Fruit fly (Drosophila melanogaster) whole organism, embryonic: ENCODE data around the gene Pstk.

Source experiments
- Atf-2 ChIP-seq: fragments of 200-800 bp; sonication (Bioruptor generic); optimal IDR thresholded peaks from 2 replicates; lab custom pipeline; 2016; ENCODE audit warnings: missing biosample characterization, missing genetic modification characterization
- CG10565 ChIP-seq: fragments of 200-800 bp; sonication (Bioruptor generic); optimal IDR thresholded peaks from 3 replicates; lab custom pipeline; 2016; ENCODE audit warnings: missing biosample characterization, mild to moderate bottlenecking, missing genetic modification characterization
- CG10979 ChIP-seq: fragments of 200-800 bp; sonication (Bioruptor generic); optimal IDR thresholded peaks from 2 replicates; lab custom pipeline; 2018; ENCODE audit warnings: missing biosample characterization, mild to moderate bottlenecking, missing genetic modification characterization, moderate library complexity
- CG12155 ChIP-seq: fragments of 200-800 bp; sonication (Bioruptor generic); optimal IDR thresholded peaks from 3 replicates; lab custom pipeline; 2016; ENCODE audit warnings: missing biosample characterization, missing genetic modification characterization
- CG12219 ChIP-seq: fragments of 200-800 bp; sonication (Bioruptor generic); optimal IDR thresholded peaks from 3 replicates; lab custom pipeline; 2018; ENCODE audit warnings: missing biosample characterization, mild to moderate bottlenecking, missing genetic modification characterization
- CG12299 ChIP-seq: fragments of 200-800 bp; sonication (Bioruptor generic); optimal IDR thresholded peaks from 2 replicates; lab custom pipeline; 2018; ENCODE audit warnings: missing biosample characterization, mild to moderate bottlenecking, missing genetic modification characterization
- CG12744 ChIP-seq: fragments of 200-800 bp; sonication (Bioruptor generic); optimal IDR thresholded peaks from 2 replicates; lab custom pipeline; 2016; ENCODE audit warnings: missing biosample characterization, missing genetic modification characterization
- CG13296 ChIP-seq: fragments of 200-800 bp; sonication (Bioruptor generic); optimal IDR thresholded peaks from 3 replicates; lab custom pipeline; 2018; ENCODE audit warnings: missing biosample characterization, mild to moderate bottlenecking, missing genetic modification characterization
- CG13424 ChIP-seq: fragments of 200-800 bp; sonication (Bioruptor generic); optimal IDR thresholded peaks from 2 replicates; lab custom pipeline; 2019; ENCODE audit warnings: missing biosample characterization, mild to moderate bottlenecking, missing genetic modification characterization, moderate library complexity
- CG15479 ChIP-seq: fragments of 200-800 bp; sonication (Bioruptor generic); optimal IDR thresholded peaks from 3 replicates; lab custom pipeline; 2019; ENCODE audit warnings: missing biosample characterization, mild to moderate bottlenecking, missing genetic modification characterization, moderate library complexity
- CG1647 ChIP-seq: fragments of 200-800 bp; sonication (Bioruptor generic); optimal IDR thresholded peaks from 3 replicates; lab custom pipeline; 2016; ENCODE audit warnings: missing biosample characterization, missing genetic modification characterization
- CG16863 ChIP-seq: fragments of 200-800 bp; sonication (Bioruptor generic); optimal IDR thresholded peaks from 3 replicates; lab custom pipeline; 2016; ENCODE audit warnings: missing biosample characterization, missing genetic modification characterization
- CG18476 ChIP-seq: fragments of 200-800 bp; sonication (Bioruptor generic); optimal IDR thresholded peaks from 2 replicates; lab custom pipeline; 2016; ENCODE audit warnings: missing biosample characterization, mild to moderate bottlenecking, missing genetic modification characterization
- CG4328 ChIP-seq: fragments of 200-800 bp; sonication (Bioruptor generic); optimal IDR thresholded peaks from 3 replicates; lab custom pipeline; 2017; ENCODE audit warnings: missing biosample characterization, missing genetic modification reagents, missing genetic modification characterization
- CG7357 ChIP-seq: fragments of 200-800 bp; sonication (Bioruptor generic); IDR thresholded peaks from 3 replicates; pipeline ENCODE4 v1.3.6; 2022; ENCODE audit warnings: missing biosample characterization, missing genetic modification characterization
- CG7556 ChIP-seq: fragments of 200-800 bp; sonication (Bioruptor generic); optimal IDR thresholded peaks from 2 replicates; lab custom pipeline; 2017; ENCODE audit warnings: missing biosample characterization, mild to moderate bottlenecking, missing genetic modification characterization
- CG9609 ChIP-seq: fragments of 200-800 bp; sonication (Bioruptor generic); optimal IDR thresholded peaks from 3 replicates; lab custom pipeline; 2016; ENCODE audit warnings: missing biosample characterization, missing genetic modification characterization
- Dek ChIP-seq: fragments of 200-800 bp; sonication (Bioruptor generic); optimal IDR thresholded peaks from 3 replicates; lab custom pipeline; 2019; ENCODE audit warnings: missing biosample characterization, mild to moderate bottlenecking, missing genetic modification characterization, moderate library complexity
- Dip2 ChIP-seq: fragments of 200-800 bp; sonication (Bioruptor generic); IDR thresholded peaks from 2 replicates; pipeline ENCODE4 v1.3.6; 2022; ENCODE audit warnings: missing biosample characterization, missing genetic modification characterization
- Dll ChIP-seq: fragments of 200-800 bp; sonication (Bioruptor generic); IDR thresholded peaks from 4 replicates; pipeline ENCODE4 v1.3.6; 2022; ENCODE audit warnings: missing biosample characterization, missing genetic modification characterization; ENCODE audit not compliant: partially characterized antibody
- Drgx ChIP-seq: fragments of 200-800 bp; sonication (Bioruptor generic); IDR thresholded peaks from 2 replicates; pipeline ENCODE4 v1.3.6; 2022; ENCODE audit warnings: missing biosample characterization, missing genetic modification characterization
- Gug ChIP-seq: fragments of 200-800 bp; sonication (Bioruptor generic); IDR thresholded peaks from 4 replicates; pipeline ENCODE4 v1.3.6; 2022; ENCODE audit warnings: missing biosample characterization, missing genetic modification characterization
- HLH54F ChIP-seq: fragments of 200-800 bp; sonication (Bioruptor generic); optimal IDR thresholded peaks from 3 replicates; lab custom pipeline; 2016; ENCODE audit warnings: missing biosample characterization, missing genetic modification characterization
- Lim3 ChIP-seq: fragments of 200-800 bp; sonication (Bioruptor generic); IDR thresholded peaks from 2 replicates; pipeline ENCODE4 v1.3.6; 2022; ENCODE audit warnings: missing biosample characterization, missing genetic modification characterization
- Max ChIP-seq: fragments of 200-800 bp; sonication (Bioruptor generic); optimal IDR thresholded peaks from 2 replicates; lab custom pipeline; 2016; ENCODE audit warnings: missing biosample characterization, mild to moderate bottlenecking, missing genetic modification characterization
- Meics ChIP-seq: fragments of 200-800 bp; sonication (Bioruptor generic); optimal IDR thresholded peaks from 2 replicates; lab custom pipeline; 2017; ENCODE audit warnings: missing biosample characterization, mild to moderate bottlenecking, missing genetic modification characterization
- Mes4 ChIP-seq: fragments of 200-800 bp; sonication (Bioruptor generic); optimal IDR thresholded peaks from 2 replicates; lab custom pipeline; 2016; ENCODE audit warnings: missing biosample characterization, missing genetic modification characterization
- Mrtf ChIP-seq: fragments of 200-800 bp; sonication (Bioruptor generic); IDR thresholded peaks from 3 replicates; pipeline ENCODE4 v1.3.6; 2022; ENCODE audit warnings: missing biosample characterization, missing genetic modification characterization
- Myb ChIP-seq: fragments of 200-800 bp; sonication (Bioruptor generic); optimal IDR thresholded peaks from 2 replicates; lab custom pipeline; 2016; ENCODE audit warnings: missing biosample characterization, missing genetic modification characterization
- Ptx1 ChIP-seq: fragments of 200-800 bp; sonication (Bioruptor generic); IDR thresholded peaks from 2 replicates; pipeline ENCODE4 v1.3.6; 2022; ENCODE audit warnings: missing biosample characterization, missing genetic modification characterization
- Sox102F ChIP-seq: fragments of 200-800 bp; sonication (Bioruptor generic); optimal IDR thresholded peaks from 2 replicates; lab custom pipeline; 2018; ENCODE audit warnings: missing biosample characterization, mild to moderate bottlenecking, missing genetic modification characterization, moderate library complexity
- Spps ChIP-seq: fragments of 200-800 bp; sonication (Bioruptor generic); optimal IDR thresholded peaks from 2 replicates; lab custom pipeline; 2018; ENCODE audit warnings: missing biosample characterization, mild to moderate bottlenecking, missing genetic modification characterization
- amos ChIP-seq: fragments of 200-800 bp; sonication (Bioruptor generic); IDR thresholded peaks from 2 replicates; pipeline ENCODE4 v1.3.6; 2022; ENCODE audit warnings: missing biosample characterization, missing genetic modification characterization; ENCODE audit not compliant: partially characterized antibody
- ase ChIP-seq: fragments of 200-800 bp; sonication (Bioruptor generic); IDR thresholded peaks from 3 replicates; pipeline ENCODE4 v1.3.6; 2022; ENCODE audit warnings: missing biosample characterization, missing genetic modification characterization
- ato ChIP-seq: fragments of 200-800 bp; sonication (Bioruptor generic); IDR thresholded peaks from 2 replicates; pipeline ENCODE4 v1.3.6; 2022; ENCODE audit warnings: missing biosample characterization, missing genetic modification characterization; ENCODE audit not compliant: partially characterized antibody
- cg ChIP-seq: fragments of 200-800 bp; sonication (Bioruptor generic); optimal IDR thresholded peaks from 3 replicates; lab custom pipeline; 2019; ENCODE audit warnings: missing biosample characterization, mild to moderate bottlenecking, missing genetic modification characterization, moderate library complexity
- chm ChIP-seq: fragments of 200-800 bp; sonication (Bioruptor generic); IDR thresholded peaks from 2 replicates; pipeline ENCODE4 v1.3.6; 2022; ENCODE audit warnings: missing biosample characterization, missing genetic modification characterization
- ci ChIP-seq: fragments of 200-800 bp; sonication (Bioruptor generic); IDR thresholded peaks from 3 replicates; pipeline ENCODE4 v1.3.6; 2022; ENCODE audit warnings: missing biosample characterization, missing genetic modification characterization
- disco-r ChIP-seq: fragments of 200-800 bp; sonication (Bioruptor generic); optimal IDR thresholded peaks from 2 replicates; lab custom pipeline; 2016; ENCODE audit warnings: missing biosample characterization, missing genetic modification characterization
- fd64A ChIP-seq: fragments of 200-800 bp; sonication (Bioruptor generic); optimal IDR thresholded peaks from 3 replicates; lab custom pipeline; 2018; ENCODE audit warnings: missing biosample characterization, mild to moderate bottlenecking, missing genetic modification characterization
- gfzf ChIP-seq: fragments of 200-800 bp; sonication (Bioruptor generic); optimal IDR thresholded peaks from 2 replicates; lab custom pipeline; 2016; ENCODE audit warnings: missing biosample characterization, mild to moderate bottlenecking, missing genetic modification characterization, moderate library complexity
- ken ChIP-seq: fragments of 200-800 bp; sonication (Bioruptor generic); IDR thresholded peaks from 3 replicates; pipeline ENCODE4 v1.3.6; 2022; ENCODE audit warnings: missing biosample characterization, missing genetic modification characterization
- lmd ChIP-seq: fragments of 200-800 bp; sonication (Bioruptor generic); IDR thresholded peaks from 2 replicates; pipeline ENCODE4 v1.3.6; 2022; ENCODE audit warnings: missing biosample characterization, missing genetic modification characterization
- pb ChIP-seq: fragments of 200-800 bp; sonication (Bioruptor generic); optimal IDR thresholded peaks from 3 replicates; lab custom pipeline; 2016; ENCODE audit warnings: missing biosample characterization, missing genetic modification characterization
- psq ChIP-seq: fragments of 200-800 bp; sonication (Bioruptor generic); optimal IDR thresholded peaks from 2 replicates; lab custom pipeline; 2017; ENCODE audit warnings: missing biosample characterization, missing genetic modification characterization
- slou ChIP-seq: fragments of 200-800 bp; sonication (Bioruptor generic); optimal IDR thresholded peaks from 3 replicates; lab custom pipeline; 2016; ENCODE audit warnings: missing biosample characterization, missing genetic modification characterization
- sob ChIP-seq: fragments of 200-800 bp; sonication (Bioruptor generic); IDR thresholded peaks from 2 replicates; pipeline ENCODE4 v1.3.6; 2022; ENCODE audit warnings: missing biosample characterization, missing genetic modification characterization
- toy ChIP-seq: fragments of 200-800 bp; sonication (Bioruptor generic); IDR thresholded peaks from 2 replicates; pipeline ENCODE4 v1.3.6; 2022; ENCODE audit warnings: missing biosample characterization, missing genetic modification characterization
- unpg ChIP-seq: fragments of 200-800 bp; sonication (Bioruptor generic); optimal IDR thresholded peaks from 3 replicates; lab custom pipeline; 2018; ENCODE audit warnings: missing biosample characterization, mild to moderate bottlenecking, missing genetic modification characterization, moderate library complexity
- vnd ChIP-seq: fragments of 200-800 bp; sonication (Bioruptor generic); IDR thresholded peaks from 3 replicates; pipeline ENCODE4 v1.3.6; 2022; ENCODE audit warnings: missing biosample characterization, missing genetic modification characterization; ENCODE audit not compliant: partially characterized antibody
- wdn ChIP-seq: fragments of 200-800 bp; sonication (Bioruptor generic); IDR thresholded peaks from 2 replicates; pipeline ENCODE4 v1.3.6; 2022; ENCODE audit warnings: missing biosample characterization, missing genetic modification characterization

Pstk gene

dm6 chrX:19603953-19604352 is 14.4 kb downstream of the Pstk start (continued):
- TF ChIP-seq Drgx (GFP tag; lab: Robert Waterston, UW) (peak; percentile 84), chm (GFP tag; lab: Robert Waterston, UW) (peak; percentile 77), CG12299 (tag; lab: Kevin White, UChicago) (no peak), Meics (peak; percentile 79), CG12744 (GFP tag; lab: Kevin White, UChicago) (peak; percentile 42), ato (GFP tag; lab: Robert Waterston, UW) (no peak), CG9609 (no peak), CG7357 (GFP tag; lab: Robert Waterston, UW) (peak; percentile 56; the same call in 1 of the 3 replicates), CG13296 (GFP tag; lab: Kevin White, UChicago) (peak; percentile 64), lmd (peak; percentile 83), CG12219 (peak; percentile 53), Mrtf (GFP tag; lab: Robert Waterston, UW) (peak; percentile 72; the same call in 1 of the 3 replicates), Sox102F (GFP tag; lab: Kevin White, UChicago) (peak; percentile 78), CG12155 (peak; percentile 80), CG10565 (GFP tag; lab: Kevin White, UChicago) (no peak), slou (GFP tag; lab: Kevin White, UChicago) (peak; percentile 70), toy (GFP tag; lab: Robert Waterston, UW) (peak; percentile 65), amos (no peak), CG10979 (tag; lab: Kevin White, UChicago) (peak; percentile 65), CG15479 (GFP tag; lab: Kevin White, UChicago) (no peak), CG7556 (GFP tag; lab: Kevin White, UChicago) (peak; percentile 64), cg (GFP tag; lab: Kevin White, UChicago) (no peak), sob (GFP tag; lab: Robert Waterston, UW) (peak; percentile 84), ci (peak; percentile 80), Myb (GFP tag; lab: Kevin White, UChicago) (peak; percentile 19), Lim3 (GFP tag; lab: Robert Waterston, UW) (peak; percentile 45; the same call in 1 of the 2 replicates), Ptx1 (GFP tag; lab: Robert Waterston, UW) (peak; percentile 82), Dip2 (no peak), vnd (GFP tag; lab: Robert Waterston, UW) (no peak), Mes4 (GFP tag; lab: Kevin White, UChicago) (no peak), Atf-2 (GFP tag; lab: Kevin White, UChicago) (peak; percentile 33), CG4328 (GFP tag; lab: Kevin White, UChicago) (peak; percentile 49), Spps (tag; lab: Kevin White, UChicago) (peak; percentile 29), Dek (tag; lab: Kevin White, UChicago) (peak; percentile 64), CG16863 (GFP tag; lab: Kevin White, UChicago) (peak; percentile 39), gfzf (GFP tag; lab: Kevin White, UChicago) (no peak), unpg (GFP tag; lab: Kevin White, UChicago) (peak; percentile 75), pb (no peak), disco-r (GFP tag; lab: Kevin White, UChicago) (no peak), CG1647 (GFP tag; lab: Kevin White, UChicago) (peak; percentile 47), Dll (GFP tag; lab: Robert Waterston, UW) (no peak), fd64A (GFP tag; lab: Kevin White, UChicago) (no peak), wdn (GFP tag; lab: Robert Waterston, UW) (peak; percentile 67), Gug (GFP tag; lab: Robert Waterston, UW) (peak; percentile 70; the same call in 3 of the 4 replicates), ken (GFP tag; lab: Robert Waterston, UW) (peak; percentile 71), ase (GFP tag; lab: Robert Waterston, UW) (peak; percentile 74), psq (no peak), CG18476 (GFP tag; lab: Kevin White, UChicago) (peak; percentile 49), HLH54F (GFP tag; lab: Kevin White, UChicago) (peak; percentile 27), CG13424 (tag; lab: Kevin White, UChicago) (peak; percentile 75), Max (peak; percentile 52)
